Fruit fly (Drosophila melanogaster) whole organism, embryonic: Measurements from ENCODE around the gene CG13481.

Source experiments
- CG1024 ChIP-seq: fragments of 200-800 bp; sonication (Bioruptor generic); IDR thresholded peaks from 2 replicates; pipeline ENCODE4 v1.3.6; 2022; ENCODE audit warnings: missing biosample characterization, missing genetic modification characterization
- CG32532 ChIP-seq: fragments of 200-800 bp; sonication (Bioruptor generic); IDR thresholded peaks from 2 replicates; pipeline ENCODE4 v1.3.6; 2022; ENCODE audit warnings: missing biosample characterization, missing genetic modification characterization
- CG32772 ChIP-seq: fragments of 200-800 bp; sonication (Bioruptor generic); IDR thresholded peaks from 2 replicates; pipeline ENCODE4 v1.3.6; 2022; ENCODE audit warnings: missing biosample characterization, missing genetic modification characterization
- CG3995 ChIP-seq: fragments of 200-800 bp; sonication (Bioruptor generic); optimal IDR thresholded peaks from 3 replicates; lab custom pipeline; 2016; ENCODE audit warnings: missing biosample characterization, missing genetic modification characterization
- CG4730 ChIP-seq: fragments of 200-800 bp; sonication (Bioruptor generic); IDR thresholded peaks from 2 replicates; pipeline ENCODE4 v1.3.6; 2022; ENCODE audit warnings: missing biosample characterization, missing genetic modification characterization
- GATAe ChIP-seq: fragments of 200-800 bp; sonication (Bioruptor generic); conservative IDR thresholded peaks from 2 replicates; pipeline ENCODE4 v1.3.6; 2022; ENCODE audit warnings: missing biosample characterization, missing genetic modification characterization
- HmgD ChIP-seq: fragments of 200-800 bp; sonication (Bioruptor generic); optimal IDR thresholded peaks from 3 replicates; lab custom pipeline; 2016; ENCODE audit warnings: missing biosample characterization, missing genetic modification characterization
- Xbp1 ChIP-seq: fragments of 200-800 bp; sonication (Bioruptor generic); optimal IDR thresholded peaks from 3 replicates; lab custom pipeline; 2016; ENCODE audit warnings: missing biosample characterization, mild to moderate bottlenecking, missing genetic modification characterization
- gem ChIP-seq: fragments of 200-800 bp; sonication (Bioruptor generic); optimal IDR thresholded peaks from 2 replicates; lab custom pipeline; 2019; ENCODE audit warnings: missing biosample characterization, mild to moderate bottlenecking, missing genetic modification characterization, moderate library complexity
- h ChIP-seq: fragments of >200 bp; optimal IDR thresholded peaks from 2 replicates; lab custom pipeline; 2017
- zen ChIP-seq: fragments of 200-800 bp; sonication (Bioruptor generic); optimal IDR thresholded peaks from 3 replicates; lab custom pipeline; 2018; ENCODE audit warnings: missing biosample characterization, mild to moderate bottlenecking, missing genetic modification characterization, moderate library complexity

- TF ChIP-seq gem (tag; lab: Kevin White, UChicago) (no peak), h (lab: Kevin White, UChicago) (no peak), GATAe (GFP tag; lab: Robert Waterston, UW) (no peak), CG4730 (GFP tag; lab: Robert Waterston, UW) (no peak), CG32772 (GFP tag; lab: Robert Waterston, UW) (no peak), CG3995 (GFP tag; lab: Kevin White, UChicago) (no peak), HmgD (GFP tag; lab: Kevin White, UChicago) (no peak), Xbp1 (no peak), CG32532 (GFP tag; lab: Robert Waterston, UW) (no peak), zen (tag; lab: Kevin White, UChicago) (peak; percentile 65), CG1024 (GFP tag; lab: Robert Waterston, UW) (no peak)
Observed at dm6 chr3L:14408734-14409133, 39.2 kb upstream of the CG13481 start.
